Fruit fly (Drosophila melanogaster) whole organism, embryonic: ENCODE results near the gene CG12990.

Experiments
- CG17829 ChIP-seq: fragments of 200-800 bp; optimal IDR thresholded peaks from 2 replicates; lab custom pipeline; 2019; ENCODE audit warnings: missing biosample characterization, mild to moderate bottlenecking, missing genetic modification characterization, moderate library complexity
- CG2129 ChIP-seq: fragments of 200-800 bp; sonication (Bioruptor generic); IDR thresholded peaks from 2 replicates; pipeline ENCODE4 v1.3.6; 2022; ENCODE audit warnings: missing biosample characterization, missing genetic modification characterization; ENCODE audit not compliant: partially characterized antibody
- CG7745 ChIP-seq: fragments of 200-800 bp; sonication (Bioruptor generic); optimal IDR thresholded peaks from 2 replicates; lab custom pipeline; 2018; ENCODE audit warnings: missing biosample characterization, mild to moderate bottlenecking, missing genetic modification characterization, moderate library complexity
- Hmx ChIP-seq: fragments of 200-800 bp; sonication (Bioruptor generic); optimal IDR thresholded peaks from 2 replicates; lab custom pipeline; 2016; ENCODE audit warnings: missing biosample characterization, missing genetic modification characterization
- TFAM ChIP-seq: fragments of 200-800 bp; sonication (Bioruptor generic); optimal IDR thresholded peaks from 2 replicates; lab custom pipeline; 2017; ENCODE audit warnings: missing biosample characterization, missing genetic modification characterization, inconsistent platforms
- ken ChIP-seq: fragments of 200-800 bp; sonication (Bioruptor generic); IDR thresholded peaks from 3 replicates; pipeline ENCODE4 v1.3.6; 2022; ENCODE audit warnings: missing biosample characterization, missing genetic modification characterization
- tgo ChIP-seq: fragments of 200-800 bp; sonication (Bioruptor generic); IDR thresholded peaks from 3 replicates; pipeline ENCODE4 v1.3.6; 2022; ENCODE audit warnings: missing biosample characterization, missing genetic modification characterization

dm6 chrX:17692729-17693128 lies 21.0 kb upstream of the CG12990 start:
- TF ChIP-seq ken (GFP tag; lab: Robert Waterston, UW) (no peak), CG2129 (GFP tag; lab: Robert Waterston, UW) (no peak), Hmx (GFP tag; lab: Kevin White, UChicago) (no peak), CG7745 (no peak), CG17829 (tag; lab: Kevin White, UChicago) (no peak), tgo (GFP tag; lab: Robert Waterston, UW) (no peak), TFAM (GFP tag; lab: Kevin White, UChicago) (no peak)
